Fruit fly (Drosophila melanogaster) whole organism, prepupa: ENCODE measurements around the gene Alp12.
A peak's percentile ranks its signal among the peaks of the same experiment; 100 is the strongest.

Experiments used
- Blimp-1 ChIP-seq: fragments of 200-800 bp; sonication (Bioruptor generic); optimal IDR thresholded peaks from 3 replicates; lab custom pipeline; 2017; ENCODE audit warnings: missing biosample characterization, missing genetic modification characterization, mild to moderate bottlenecking, moderate library complexity, missing genetic modification reagents
- CG11294 ChIP-seq: fragments of 200-800 bp; sonication (Bioruptor generic); IDR thresholded peaks from 2 replicates; pipeline ENCODE4 v1.3.6; 2022; ENCODE audit warnings: missing biosample characterization, missing genetic modification characterization
- CG11762 ChIP-seq: fragments of 200-800 bp; sonication (Bioruptor generic); optimal IDR thresholded peaks from 3 replicates; lab custom pipeline; 2016; ENCODE audit warnings: missing biosample characterization, missing genetic modification characterization; ENCODE audit not compliant: insufficient read depth
- CG11902 ChIP-seq: fragments of 200-800 bp; sonication (Bioruptor generic); optimal IDR thresholded peaks from 3 replicates; lab custom pipeline; 2016; ENCODE audit warnings: missing biosample characterization, missing genetic modification characterization
- CG15336 ChIP-seq: fragments of 200-800 bp; sonication (Bioruptor generic); IDR thresholded peaks from 2 replicates; pipeline ENCODE4 v1.3.6; 2022; ENCODE audit warnings: missing biosample characterization, missing genetic modification characterization
- CG1621 ChIP-seq: fragments of 200-800 bp; sonication (Bioruptor generic); optimal IDR thresholded peaks from 3 replicates; lab custom pipeline; 2018; ENCODE audit warnings: missing biosample characterization, mild to moderate bottlenecking, missing genetic modification characterization
- CG31627 ChIP-seq: fragments of 200-800 bp; sonication (Bioruptor generic); optimal IDR thresholded peaks from 3 replicates; lab custom pipeline; 2016; ENCODE audit warnings: missing biosample characterization, missing genetic modification characterization
- CG34406 ChIP-seq: fragments of 200-800 bp; sonication (Bioruptor generic); optimal IDR thresholded peaks from 3 replicates; lab custom pipeline; 2016; ENCODE audit warnings: missing biosample characterization, missing genetic modification characterization
- CG3919 ChIP-seq: fragments of 200-800 bp; sonication (Bioruptor generic); optimal IDR thresholded peaks from 3 replicates; lab custom pipeline; 2016; ENCODE audit warnings: missing biosample characterization, missing genetic modification characterization
- CG6792 ChIP-seq: fragments of 200-800 bp; sonication (Bioruptor generic); optimal IDR thresholded peaks from 3 replicates; lab custom pipeline; 2016; ENCODE audit warnings: missing biosample characterization, missing genetic modification characterization
- CG6808 ChIP-seq: fragments of 200-800 bp; sonication (Bioruptor generic); optimal IDR thresholded peaks from 3 replicates; lab custom pipeline; 2017; ENCODE audit warnings: missing biosample characterization, missing genetic modification characterization, mild to moderate bottlenecking, moderate library complexity, missing genetic modification reagents
- CG6854 ChIP-seq: fragments of 200-800 bp; sonication (Bioruptor generic); optimal IDR thresholded peaks from 2 replicates; lab custom pipeline; 2017; ENCODE audit warnings: missing biosample characterization, mild to moderate bottlenecking, missing genetic modification characterization
- CG7368 ChIP-seq: fragments of 200-800 bp; sonication (Bioruptor generic); optimal IDR thresholded peaks from 3 replicates; lab custom pipeline; 2016; ENCODE audit warnings: missing biosample characterization, missing genetic modification characterization
- CG8119 ChIP-seq: fragments of 200-800 bp; sonication (Bioruptor generic); IDR thresholded peaks from 3 replicates; pipeline ENCODE4 v1.3.6; 2022; ENCODE audit warnings: missing biosample characterization, missing genetic modification characterization
- CG8319 ChIP-seq: fragments of 200-800 bp; sonication (Bioruptor generic); optimal IDR thresholded peaks from 3 replicates; lab custom pipeline; 2016; ENCODE audit warnings: missing biosample characterization, missing genetic modification characterization
- CG8632 ChIP-seq: fragments of 200-800 bp; sonication (Bioruptor generic); optimal IDR thresholded peaks from 3 replicates; lab custom pipeline; 2016; ENCODE audit warnings: missing biosample characterization, missing genetic modification characterization
- Eip75B ChIP-seq: fragments of 200-800 bp; sonication (Bioruptor generic); optimal IDR thresholded peaks from 3 replicates; lab custom pipeline; 2016; ENCODE audit warnings: missing biosample characterization, missing genetic modification characterization
- Eip78C ChIP-seq: fragments of 200-800 bp; sonication (Bioruptor generic); peaks from one replicate; lab custom pipeline; 2016; ENCODE audit warnings: missing biosample characterization, missing genetic modification characterization
- Eip93F ChIP-seq: fragments of 200-800 bp; sonication (Bioruptor generic); optimal IDR thresholded peaks from 2 replicates; lab custom pipeline; 2016; ENCODE audit warnings: missing biosample characterization, mild to moderate bottlenecking, missing genetic modification characterization
- Ets21C ChIP-seq: fragments of 200-800 bp; sonication (Bioruptor generic); optimal IDR thresholded peaks from 3 replicates; lab custom pipeline; 2016; ENCODE audit warnings: missing biosample characterization, missing genetic modification characterization
- Gug ChIP-seq: fragments of 200-800 bp; sonication (Bioruptor generic); IDR thresholded peaks from 2 replicates; pipeline ENCODE4 v1.3.6; 2022; ENCODE audit warnings: missing biosample characterization, missing genetic modification characterization
- Hr39 ChIP-seq: fragments of 200-800 bp; sonication (Bioruptor generic); optimal IDR thresholded peaks from 2 replicates; lab custom pipeline; 2016; ENCODE audit warnings: missing biosample characterization, missing genetic modification characterization
- Lpt ChIP-seq: fragments of 200-800 bp; sonication (Bioruptor generic); optimal IDR thresholded peaks from 3 replicates; lab custom pipeline; 2016; ENCODE audit warnings: missing biosample characterization, missing genetic modification characterization
- Met ChIP-seq: fragments of 200-800 bp; sonication (Bioruptor generic); optimal IDR thresholded peaks from 3 replicates; lab custom pipeline; 2016; ENCODE audit warnings: missing biosample characterization, missing genetic modification characterization
- OdsH ChIP-seq: fragments of 200-800 bp; sonication (Bioruptor generic); optimal IDR thresholded peaks from 3 replicates; lab custom pipeline; 2016; ENCODE audit warnings: missing biosample characterization, missing genetic modification characterization
- Smox ChIP-seq: fragments of 200-800 bp; sonication (Bioruptor generic); optimal IDR thresholded peaks from 3 replicates; lab custom pipeline; 2016; ENCODE audit warnings: missing biosample characterization, missing genetic modification characterization
- Sox102F ChIP-seq: fragments of 200-800 bp; sonication (Bioruptor generic); optimal IDR thresholded peaks from 2 replicates; lab custom pipeline; 2016; ENCODE audit warnings: missing biosample characterization, mild to moderate bottlenecking, missing genetic modification characterization
- Sox14 ChIP-seq: fragments of 200-800 bp; sonication (Bioruptor generic); optimal IDR thresholded peaks from 3 replicates; lab custom pipeline; 2016; ENCODE audit warnings: missing biosample characterization, missing genetic modification characterization
- Sox15 ChIP-seq: fragments of 200-800 bp; sonication (Bioruptor generic); optimal IDR thresholded peaks from 3 replicates; lab custom pipeline; 2016; ENCODE audit warnings: missing biosample characterization, missing genetic modification characterization
- achi ChIP-seq: fragments of 200-800 bp; sonication (Bioruptor generic); optimal IDR thresholded peaks from 3 replicates; lab custom pipeline; 2016; ENCODE audit warnings: missing biosample characterization, missing genetic modification characterization
- acj6 ChIP-seq: fragments of 200-800 bp; sonication (Bioruptor generic); optimal IDR thresholded peaks from 3 replicates; lab custom pipeline; 2016; ENCODE audit warnings: missing biosample characterization, missing genetic modification characterization
- cyc ChIP-seq: fragments of 200-800 bp; sonication (Bioruptor generic); optimal IDR thresholded peaks from 3 replicates; lab custom pipeline; 2016; ENCODE audit warnings: missing biosample characterization, missing genetic modification characterization
- dsx ChIP-seq: fragments of 200-800 bp; optimal IDR thresholded peaks from 3 replicates; lab custom pipeline; 2019; ENCODE audit warnings: missing biosample characterization, mild to moderate bottlenecking, missing genetic modification characterization, moderate library complexity; ENCODE audit not compliant: poor library complexity, severe bottlenecking
- eg ChIP-seq: fragments of 200-800 bp; sonication (Bioruptor generic); IDR thresholded peaks from 3 replicates; pipeline ENCODE4 v1.3.6; 2022; ENCODE audit warnings: missing biosample characterization, missing genetic modification characterization
- esn ChIP-seq: fragments of 200-800 bp; sonication (Bioruptor generic); optimal IDR thresholded peaks from 2 replicates; lab custom pipeline; 2016; ENCODE audit warnings: missing biosample characterization, mild to moderate bottlenecking, missing genetic modification characterization, moderate library complexity
- fd59A ChIP-seq: fragments of 200-800 bp; sonication (Bioruptor generic); optimal IDR thresholded peaks from 2 replicates; lab custom pipeline; 2017; ENCODE audit warnings: missing biosample characterization, mild to moderate bottlenecking, missing genetic modification characterization, missing genetic modification reagents
- fkh ChIP-seq: fragments of 200-800 bp; sonication (Bioruptor generic); optimal IDR thresholded peaks from 3 replicates; lab custom pipeline; 2017; ENCODE audit warnings: missing biosample characterization, mild to moderate bottlenecking, missing genetic modification characterization, moderate library complexity
- lz ChIP-seq: fragments of 200-800 bp; sonication (Bioruptor generic); optimal IDR thresholded peaks from 3 replicates; lab custom pipeline; 2016; ENCODE audit warnings: missing biosample characterization, missing genetic modification characterization
- net ChIP-seq: fragments of 200-800 bp; sonication (Bioruptor generic); optimal IDR thresholded peaks from 3 replicates; lab custom pipeline; 2016; ENCODE audit warnings: missing biosample characterization, missing genetic modification characterization
- pdm3 ChIP-seq: fragments of 200-800 bp; sonication (Bioruptor generic); optimal IDR thresholded peaks from 3 replicates; lab custom pipeline; 2016; ENCODE audit warnings: missing biosample characterization, missing genetic modification characterization
- salr ChIP-seq, 2 experiments: fragments of 200-800 bp; sonication (Bioruptor generic); optimal IDR thresholded peaks; 3 replicates each; lab custom pipeline; 2016 to 2018; ENCODE audit warnings: missing biosample characterization in 2 of 2, missing genetic modification characterization in 2 of 2, mild to moderate bottlenecking in 1 of 2
- spab ChIP-seq: fragments of 200-800 bp; sonication (Bioruptor generic); optimal IDR thresholded peaks from 2 replicates; lab custom pipeline; 2017; ENCODE audit warnings: missing biosample characterization, mild to moderate bottlenecking, missing genetic modification characterization, missing genetic modification reagents
- ss ChIP-seq, 2 experiments: fragments of 200-800 bp; sonication (Bioruptor generic); optimal IDR thresholded peaks; 2 replicates in 1 of 2; 3 replicates in 1 of 2; lab custom pipeline; 2017 to 2018; ENCODE audit warnings: mild to moderate bottlenecking in 2 of 2, missing biosample characterization in 2 of 2, missing genetic modification characterization in 2 of 2, moderate library complexity in 1 of 2
- svp ChIP-seq: fragments of 200-800 bp; sonication (Bioruptor generic); peaks from one replicate; lab custom pipeline; 2016; ENCODE audit warnings: missing biosample characterization, missing genetic modification characterization
- topi ChIP-seq: fragments of 200-800 bp; sonication (Bioruptor generic); optimal IDR thresholded peaks from 3 replicates; lab custom pipeline; 2016; ENCODE audit warnings: missing biosample characterization, missing genetic modification characterization

The Alp12 gene

DNA sequence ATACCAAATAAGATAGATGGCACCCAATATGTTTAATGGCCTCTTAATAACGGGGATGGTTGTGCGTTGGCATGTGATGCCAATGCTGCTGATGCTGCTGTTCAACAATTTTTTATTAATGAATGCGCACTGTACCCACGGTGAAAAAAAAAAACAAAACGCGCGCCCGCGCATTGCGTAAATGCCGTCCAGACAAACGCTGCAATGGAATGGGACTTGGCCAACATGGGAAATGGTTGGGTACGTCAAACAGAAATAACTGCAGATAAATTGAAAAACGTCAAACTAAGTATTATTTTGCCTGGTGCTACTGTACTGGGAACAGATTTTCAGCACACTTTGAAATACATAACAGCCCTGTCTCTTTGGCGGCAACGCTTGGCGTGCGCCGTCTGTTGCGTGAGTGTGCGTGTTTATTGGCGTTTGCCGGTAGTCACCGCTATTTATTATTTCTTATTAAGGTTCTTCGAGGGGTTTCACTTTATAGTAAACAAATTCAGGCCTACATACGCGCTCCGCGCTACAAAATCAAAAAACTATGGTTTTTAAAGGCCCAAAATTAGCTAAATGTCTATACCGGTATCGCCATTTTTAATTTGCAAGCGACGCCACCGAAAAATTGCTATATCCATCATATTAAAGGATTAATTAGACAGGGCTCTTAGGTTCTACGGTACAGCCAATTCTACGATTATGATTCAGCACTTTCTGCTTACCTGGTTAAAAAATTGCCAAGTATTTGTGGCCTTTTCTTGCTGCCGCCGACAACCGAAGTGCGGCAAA lies 28.9 kb downstream of the Alp12 start (continued):
- peak; percentile 10 for TF ChIP-seq CG34406 (GFP tag; lab: Kevin White, UChicago)
- no peak for TF ChIP-seq spab (GFP tag; lab: Kevin White, UChicago)
- peak; percentile 54 for TF ChIP-seq svp (GFP tag; lab: Kevin White, UChicago)
- TF ChIP-seq Smox = peak; percentile 30
- peak; percentile 18; the same call in 1 of the 2 replicates for TF ChIP-seq CG11294 (GFP tag; lab: Robert Waterston, UW)
- peak; percentile 38 for TF ChIP-seq CG6808 (GFP tag; lab: Kevin White, UChicago)
- peak; percentile 62; the same call in 2 of the 3 replicates for TF ChIP-seq eg
- TF ChIP-seq lz (GFP tag; lab: Kevin White, UChicago) = peak; percentile 39
- TF ChIP-seq Eip78C (GFP tag; lab: Kevin White, UChicago) = peak; percentile 80
- peak; percentile 28 for TF ChIP-seq CG6792 (GFP tag; lab: Kevin White, UChicago)
- peak; percentile 22 for TF ChIP-seq acj6 (GFP tag; lab: Kevin White, UChicago)
- no peak for TF ChIP-seq dsx (GFP tag; lab: Kevin White, UChicago)
- TF ChIP-seq Eip75B (GFP tag; lab: Kevin White, UChicago) = peak; percentile 45

DNA sequence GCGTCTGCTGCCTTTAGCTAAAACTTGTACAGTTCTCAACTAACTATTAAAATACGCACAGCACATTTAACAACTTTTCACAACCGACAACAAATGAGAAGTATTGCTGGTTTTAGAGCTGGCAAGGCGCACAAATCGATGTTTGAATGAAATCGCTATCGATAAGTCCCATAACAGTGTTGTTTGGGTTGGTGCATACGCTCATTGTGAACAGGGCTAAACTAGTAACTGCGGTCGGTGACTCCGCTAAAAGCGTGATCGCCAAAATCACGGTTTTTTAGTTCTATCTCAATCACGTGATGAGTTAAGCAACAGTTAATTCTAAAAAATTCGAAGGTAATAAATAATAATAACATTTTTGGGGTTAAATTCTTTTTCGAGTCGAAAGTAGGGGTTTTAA lies 29.5 kb downstream of the Alp12 start, which contains the start of gene Top2:
TSS of gene Top2 (minus strand) at position 110 of the 400 bp plus-strand sequence.
- TF ChIP-seq svp (GFP tag; lab: Kevin White, UChicago) (no peak), CG1621 (tag; lab: Kevin White, UChicago) (no peak), topi (peak; percentile 10), eg (no peak), lz (GFP tag; lab: Kevin White, UChicago) (peak; percentile 33), fkh (GFP tag; lab: Kevin White, UChicago) (no peak), ss (GFP tag; optimal IDR thresholded peaks at IDR 0.05; lab: Kevin White, UChicago) (no peak), CG8632 (no peak), Blimp-1 (GFP tag; lab: Kevin White, UChicago) (no peak), pdm3 (GFP tag; lab: Kevin White, UChicago) (no peak), esn (GFP tag; lab: Kevin White, UChicago) (peak; percentile 1), CG31627 (GFP tag; lab: Kevin White, UChicago) (peak; percentile 30), CG3919 (no peak), CG8319 (no peak), Eip93F (GFP tag; lab: Kevin White, UChicago) (no peak), Lpt (GFP tag; lab: Kevin White, UChicago) (no peak), Sox14 (GFP tag; lab: Kevin White, UChicago) (peak; percentile 29), achi (GFP tag; lab: Kevin White, UChicago) (no peak), Hr39 (peak; percentile 34), fd59A (GFP tag; lab: Kevin White, UChicago) (no peak), Smox (peak; percentile 17), spab (GFP tag; lab: Kevin White, UChicago) (no peak), cyc (GFP tag; lab: Kevin White, UChicago) (peak; percentile 27), Met (GFP tag; lab: Kevin White, UChicago) (no peak), CG6792 (GFP tag; lab: Kevin White, UChicago) (no peak), Sox15 (no peak), OdsH (GFP tag; lab: Kevin White, UChicago) (no peak), Eip78C (GFP tag; lab: Kevin White, UChicago) (no peak)

DNA sequence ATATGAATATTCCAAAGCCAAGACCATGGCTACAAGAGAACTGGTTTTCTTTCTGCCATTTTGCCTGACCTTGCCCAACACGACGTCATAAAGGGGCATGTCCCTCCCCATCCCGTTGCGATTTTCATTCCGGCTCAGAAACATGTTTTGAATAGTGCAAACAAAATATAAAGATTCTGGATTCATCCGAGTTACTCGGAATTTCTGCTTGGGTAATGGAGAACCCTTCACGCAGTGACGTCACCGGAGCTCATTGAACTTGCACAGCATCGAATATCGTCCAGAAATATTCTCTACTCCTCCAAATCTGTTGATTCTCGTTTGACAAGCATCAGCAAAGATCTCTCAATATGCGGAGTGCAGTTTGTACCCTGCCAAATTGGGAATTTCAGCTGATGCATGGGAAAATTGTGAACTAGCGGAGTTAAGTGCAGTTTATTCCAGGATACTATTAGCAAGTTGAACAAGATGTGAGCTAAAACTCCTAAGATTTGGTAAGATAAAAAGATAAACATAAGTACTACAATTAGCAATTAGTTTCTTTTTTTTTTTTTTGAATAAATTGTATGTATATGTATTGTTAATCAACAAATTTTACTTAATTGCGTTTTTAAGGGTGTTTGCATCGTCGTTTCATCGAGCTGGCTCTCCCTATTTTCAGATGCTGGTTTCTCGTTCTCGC lies 30.4 kb downstream of the Alp12 start, which contains the start of gene CG10026:
TSS of gene CG10026 (plus strand) at position 187 of the 682 bp plus-strand sequence.
- TF ChIP-seq CG6854 (GFP tag; lab: Kevin White, UChicago) = no peak
- TF ChIP-seq salr (GFP tag; optimal IDR thresholded peaks at IDR 0.05; lab: Kevin White, UChicago) = peak in 1 of 2 experiments; percentile 42
- no peak for TF ChIP-seq CG15336 (GFP tag; lab: Robert Waterston, UW)
- no peak for TF ChIP-seq Lpt (GFP tag; lab: Kevin White, UChicago)
- TF ChIP-seq Smox = peak; percentile 57
- TF ChIP-seq pdm3 (GFP tag; lab: Kevin White, UChicago) = peak; percentile 58
- TF ChIP-seq CG7368 (GFP tag; lab: Kevin White, UChicago) = no peak
- no peak for TF ChIP-seq CG8319
- peak; percentile 64 for TF ChIP-seq acj6 (GFP tag; lab: Kevin White, UChicago)
- TF ChIP-seq net = peak; percentile 35
- peak; percentile 38 for TF ChIP-seq CG3919
- peak; percentile 35 for TF ChIP-seq CG31627 (GFP tag; lab: Kevin White, UChicago)
- peak; percentile 32 for TF ChIP-seq Ets21C (GFP tag; lab: Kevin White, UChicago)
- TF ChIP-seq Eip78C (GFP tag; lab: Kevin White, UChicago) = peak; percentile 80
- no peak for TF ChIP-seq Gug (GFP tag; lab: Robert Waterston, UW)
- no peak for TF ChIP-seq CG11902
- peak; percentile 52 for TF ChIP-seq Sox102F
- TF ChIP-seq CG11762 (GFP tag; lab: Kevin White, UChicago) = peak; percentile 4
- peak; percentile 45; the same call in 2 of the 3 replicates for TF ChIP-seq CG8119
